Worm (Caenorhabditis elegans): ENCODE measurements around the gene H05C05.2.

H05C05.2 gene

ce11 chrIII:2920866-2921265 is 44.6 kb downstream of the H05C05.2 start:
- TF ChIP-seq snpc-1.3 (tag; optimal IDR thresholded peaks at IDR 0.05; ENCODE audit: insufficient read depth) (no peak), ekl-4 (GFP tag; IDR thresholded peaks at IDR 0.05) (no peak), hmg-1.2 (GFP tag; IDR thresholded peaks at IDR 0.05) (peak; percentile 23; the same call in 1 of the 2 replicates), lin-35 (GFP tag; optimal IDR thresholded peaks at IDR 0.05) (no peak), B0019.2 (GFP tag; conservative IDR thresholded peaks at IDR 0.05) (no peak)

ce11 chrIII:2920281-2920680 is 45.2 kb downstream of the H05C05.2 start:
- no peak for TF ChIP-seq F10E7.11 (tag; optimal IDR thresholded peaks at IDR 0.05)
- TF ChIP-seq hmg-1.2 (GFP tag; IDR thresholded peaks at IDR 0.05): peak; percentile 73
- peak; percentile 25; the same call in 1 of the 2 replicates for TF ChIP-seq zfh-2 (GFP tag; conservative IDR thresholded peaks at IDR 0.05)

- TF ChIP-seq lsl-1 (GFP tag; optimal IDR thresholded peaks at IDR 0.05) (no peak), him-1 (tag; optimal IDR thresholded peaks at IDR 0.05) (no peak), aptf-2 (GFP tag; conservative IDR thresholded peaks at IDR 0.05) (no peak), Y53G8AR.9 (GFP tag; conservative IDR thresholded peaks at IDR 0.05) (no peak), ceh-58 (GFP tag; IDR thresholded peaks at IDR 0.05) (no peak), sdz-38 (tag; optimal IDR thresholded peaks at IDR 0.05) (no peak)
Measured at ce11 chrIII:2918655-2919054, 46.8 kb downstream of the H05C05.2 start.

- TF ChIP-seq F52B5.7 (tag; optimal IDR thresholded peaks at IDR 0.05) (no peak), ZK185.1 (tag; optimal IDR thresholded peaks at IDR 0.05; ENCODE audit: poor library complexity, severe bottlenecking) (no peak), egl-18 (GFP tag; IDR thresholded peaks at IDR 0.05) (no peak), lin-54 (GFP tag; optimal IDR thresholded peaks at IDR 0.05) (no peak), nfya-1 (tag; optimal IDR thresholded peaks at IDR 0.05; ENCODE audit: borderline replicate concordance, insufficient read depth) (no peak), pha-4 (tag; optimal IDR thresholded peaks at IDR 0.05) (no peak), tlf-1 (GFP tag; optimal IDR thresholded peaks at IDR 0.05) (no peak), snpc-1.3 (tag; optimal IDR thresholded peaks at IDR 0.05; ENCODE audit: insufficient read depth) (no peak)
Measured at ce11 chrIII:2914029-2914428, 51.4 kb downstream of the H05C05.2 start.

ce11 chrIII:2912916-2913315 is 52.5 kb downstream of the H05C05.2 start:
- TF ChIP-seq hlh-26 (GFP tag; conservative IDR thresholded peaks at IDR 0.05) (no peak), mxl-1 (tag; optimal IDR thresholded peaks at IDR 0.05) (no peak), snpc-1.3 (tag; optimal IDR thresholded peaks at IDR 0.05; ENCODE audit: insufficient read depth) (no peak), ztf-22 (GFP tag; optimal IDR thresholded peaks at IDR 0.05) (no peak), lin-26 (GFP tag; IDR thresholded peaks at IDR 0.05) (no peak), athp-1 (tag; optimal IDR thresholded peaks at IDR 0.05) (no peak), F49E8.2 (tag; optimal IDR thresholded peaks at IDR 0.05; ENCODE audit: insufficient read depth) (no peak), zim-3 (tag; optimal IDR thresholded peaks at IDR 0.05) (no peak), unc-130 (GFP tag; optimal IDR thresholded peaks at IDR 0.05) (no peak), Y53F4B.3 (GFP tag; IDR thresholded peaks at IDR 0.05) (no peak), ZK185.1 (tag; optimal IDR thresholded peaks at IDR 0.05; ENCODE audit: poor library complexity, severe bottlenecking) (no peak), F52B5.7 (tag; optimal IDR thresholded peaks at IDR 0.05) (no peak)

Data from whole organism, young adult.